Worm (Caenorhabditis elegans) whole organism, L2 larva: ENCODE measurements around the gene ZK1128.1.

Experiments used
- ZK546.5 ChIP-seq: sonication (generic microtip); optimal IDR thresholded peaks from 2 replicates; lab custom pipeline; 2017; ENCODE audit warnings: missing biosample characterization, missing genetic modification characterization
- crh-2 ChIP-seq: sonication (generic microtip); optimal IDR thresholded peaks from 2 replicates; lab custom pipeline; 2017; ENCODE audit warnings: missing biosample characterization, missing genetic modification characterization
- elt-1 ChIP-seq: fragments of 150-350 bp; optimal IDR thresholded peaks from 2 replicates; lab custom pipeline; 2014; ENCODE audit warnings: missing biosample characterization, missing genetic modification characterization
- elt-3 ChIP-seq: sonication (generic microtip); optimal IDR thresholded peaks from 2 replicates; lab custom pipeline; 2017; ENCODE audit warnings: missing biosample characterization, missing genetic modification characterization
- fos-1 ChIP-seq: fragments of 150-350 bp; optimal IDR thresholded peaks from 2 replicates; lab custom pipeline; 2014; ENCODE audit warnings: missing biosample characterization, missing genetic modification characterization
- unc-39 ChIP-seq: fragments of 150-350 bp; optimal IDR thresholded peaks from 2 replicates; lab custom pipeline; 2014; ENCODE audit warnings: missing biosample characterization, missing genetic modification characterization
- zag-1 ChIP-seq: fragments of 150-350 bp; optimal IDR thresholded peaks from 2 replicates; lab custom pipeline; 2014; ENCODE audit warnings: missing biosample characterization, missing genetic modification characterization
- ztf-11 ChIP-seq: sonication (generic microtip); optimal IDR thresholded peaks from 2 replicates; lab custom pipeline; 2017; ENCODE audit warnings: missing biosample characterization, missing genetic modification characterization

ce11 chrIII:10078784-10079183, 35.8 kb downstream of the ZK1128.1 start:
- no peak for TF ChIP-seq elt-1 (tag; lab: Kevin White, UChicago)
- TF ChIP-seq crh-2, result no peak
- TF ChIP-seq elt-3 (tag; lab: Kevin White, UChicago), result no peak
- no peak for TF ChIP-seq fos-1 (tag; lab: Kevin White, UChicago)
- TF ChIP-seq ztf-11 (tag; lab: Kevin White, UChicago), result no peak
- no peak for TF ChIP-seq ZK546.5 (tag; lab: Kevin White, UChicago)
- TF ChIP-seq unc-39, result no peak
- TF ChIP-seq zag-1 (tag; lab: Kevin White, UChicago), result no peak
